Fruit fly (Drosophila melanogaster): ENCODE data around the gene bgm.

Gene bgm

DNA sequence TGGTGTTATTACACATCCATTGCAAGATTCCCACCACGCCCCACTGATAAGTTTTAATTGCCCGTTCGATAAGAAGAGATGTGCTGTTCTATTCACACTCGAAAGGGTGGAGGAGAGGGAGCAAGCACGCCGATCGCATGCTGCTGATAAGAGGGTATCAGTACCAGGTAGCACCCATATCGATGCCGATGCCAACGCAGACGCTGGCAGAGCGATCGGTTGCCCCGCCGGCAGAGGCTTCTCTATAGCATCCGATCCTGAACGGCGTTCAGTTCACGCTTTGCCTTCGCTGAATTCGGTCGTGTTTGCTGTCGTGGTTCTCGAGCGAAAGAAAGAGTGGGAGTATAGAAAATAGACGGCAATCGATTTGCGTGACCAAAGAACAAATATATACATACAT lies 674 bp downstream of the bgm start (continued):
- TF ChIP-seq bigmax (GFP tag; optimal IDR thresholded peaks at IDR 0.05): no peak
- TF ChIP-seq Atf6 (GFP tag; IDR thresholded peaks at IDR 0.05): no peak
- 0 out of 2 replicates have a peak, but pooled peaks have one; percentile 21 for TF ChIP-seq al (GFP tag; IDR thresholded peaks at IDR 0.05)
- no peak for TF ChIP-seq Sry-β (GFP tag; optimal IDR thresholded peaks at IDR 0.05)
- peak; percentile 89 for TF ChIP-seq CG15479 (GFP tag; optimal IDR thresholded peaks at IDR 0.05)
- no peak for TF ChIP-seq stc (GFP tag; IDR thresholded peaks at IDR 0.05)
- no peak for TF ChIP-seq CrebB (tag; optimal IDR thresholded peaks at IDR 0.05)
- TF ChIP-seq lola (GFP tag; optimal IDR thresholded peaks at IDR 0.05): no peak
- TF ChIP-seq Vsx1 (GFP tag; optimal IDR thresholded peaks at IDR 0.05): peak; percentile 11
- peak; percentile 38 for TF ChIP-seq Jarid2 (GFP tag; optimal IDR thresholded peaks at IDR 0.05)
- 0 out of 3 replicates have a peak, but pooled peaks have one; percentile 53 for TF ChIP-seq CG11456 (GFP tag; IDR thresholded peaks at IDR 0.05)
- TF ChIP-seq CG11504 (tag; optimal IDR thresholded peaks at IDR 0.05): no peak
- no peak for TF ChIP-seq CG8388 (GFP tag; optimal IDR thresholded peaks at IDR 0.05)
- TF ChIP-seq CG12155 (GFP tag; optimal IDR thresholded peaks at IDR 0.05): no peak
- TF ChIP-seq Opbp (GFP tag; IDR thresholded peaks at IDR 0.05; ENCODE audit: partially characterized antibody): no peak
- no peak for TF ChIP-seq CG10979 (tag; optimal IDR thresholded peaks at IDR 0.05)
- TF ChIP-seq vfl (GFP tag; optimal IDR thresholded peaks at IDR 0.05): no peak
- no peak; the same call in 2 of the 3 replicates for TF ChIP-seq CG6791 (GFP tag; IDR thresholded peaks at IDR 0.05; ENCODE audit: partially characterized antibody)
- TF ChIP-seq schlank (tag; optimal IDR thresholded peaks at IDR 0.05): no peak
- TF ChIP-seq shn (GFP tag; optimal IDR thresholded peaks at IDR 0.05): no peak
- TF ChIP-seq Dbx (GFP tag; IDR thresholded peaks at IDR 0.05): 0 out of 3 replicates have a peak, but pooled peaks have one; percentile 42
- TF ChIP-seq Awh (GFP tag; IDR thresholded peaks at IDR 0.05): no peak
- no peak for TF ChIP-seq CG16863 (GFP tag; optimal IDR thresholded peaks at IDR 0.05)
- no peak for TF ChIP-seq jumu (GFP tag; optimal IDR thresholded peaks at IDR 0.05)
- no peak for TF ChIP-seq emc (GFP tag; optimal IDR thresholded peaks at IDR 0.05)
- TF ChIP-seq tio (GFP tag; optimal IDR thresholded peaks at IDR 0.05): no peak
- TF ChIP-seq CG6683 (GFP tag; optimal IDR thresholded peaks at IDR 0.05): no peak
- TF ChIP-seq vnd (GFP tag; IDR thresholded peaks at IDR 0.05; ENCODE audit: partially characterized antibody): no peak
- no peak for TF ChIP-seq CG6654 (GFP tag; optimal IDR thresholded peaks at IDR 0.05)
- no peak for TF ChIP-seq CG8089 (GFP tag; optimal IDR thresholded peaks at IDR 0.05)
- TF ChIP-seq CG10462 (GFP tag; optimal IDR thresholded peaks at IDR 0.05): no peak
- TF ChIP-seq Dp (GFP tag; optimal IDR thresholded peaks at IDR 0.05): no peak
- TF ChIP-seq klu (GFP tag; IDR thresholded peaks at IDR 0.05): no peak
- peak; percentile 59 for TF ChIP-seq Ets65A (GFP tag)
- no peak for TF ChIP-seq CG1603 (tag; optimal IDR thresholded peaks at IDR 0.05)
- TF ChIP-seq CG7963 (GFP tag; IDR thresholded peaks at IDR 0.05; ENCODE audit: partially characterized antibody): no peak
- no peak for TF ChIP-seq CG4617 (GFP tag; optimal IDR thresholded peaks at IDR 0.05; ENCODE audit: borderline replicate concordance)
- TF ChIP-seq dan (GFP tag; IDR thresholded peaks at IDR 0.05): no peak
- TF ChIP-seq HLH54F (GFP tag; optimal IDR thresholded peaks at IDR 0.05): no peak
- TF ChIP-seq Xrp1 (GFP tag; IDR thresholded peaks at IDR 0.05): no peak
- TF ChIP-seq CG32772 (GFP tag; IDR thresholded peaks at IDR 0.05): no peak
- no peak for TF ChIP-seq gce (GFP tag; IDR thresholded peaks at IDR 0.05)
- no peak for TF ChIP-seq Dip3 (GFP tag; optimal IDR thresholded peaks at IDR 0.05)

Measured in whole organism, embryonic.